Worm (Caenorhabditis elegans) whole organism, L1 larva: ENCODE data around the gene bra-1.

Source experiments
- C04F5.9 ChIP-seq: sonication (generic microtip); optimal IDR thresholded peaks from 2 replicates; lab custom pipeline; 2016; ENCODE audit warnings: missing genetic modification characterization, missing compliant biosample characterization
- C16A3.4 ChIP-seq: fragments of 150-350 bp; optimal IDR thresholded peaks from 2 replicates; lab custom pipeline; 2014; ENCODE audit warnings: missing biosample characterization, missing genetic modification characterization
- Y116A8C.19 ChIP-seq: sonication (generic microtip); optimal IDR thresholded peaks from 2 replicates; lab custom pipeline; 2016; ENCODE audit warnings: missing compliant biosample characterization, missing genetic modification characterization, borderline replicate concordance
- aha-1 ChIP-seq: fragments of 150-350 bp; optimal IDR thresholded peaks from 2 replicates; lab custom pipeline; 2014; ENCODE audit warnings: missing biosample characterization, missing genetic modification characterization
- alr-1 ChIP-seq: fragments of 200-800 bp; sonication (Bioruptor generic); optimal IDR thresholded peaks from 2 replicates; lab custom pipeline; 2018; ENCODE audit warnings: borderline replicate concordance, mild to moderate bottlenecking, missing genetic modification characterization, missing compliant biosample characterization
- aly-2 ChIP-seq: fragments of 150-350 bp; optimal IDR thresholded peaks from 2 replicates; lab custom pipeline; 2014; ENCODE audit warnings: missing biosample characterization, missing genetic modification characterization
- ama-1 ChIP-seq: fragments of 150-350 bp; optimal IDR thresholded peaks from 2 replicates; lab custom pipeline; 2014
- ceh-63 ChIP-seq: fragments of 200-800 bp; sonication (Bioruptor generic); optimal IDR thresholded peaks from 2 replicates; lab custom pipeline; 2018; ENCODE audit warnings: mild to moderate bottlenecking, missing genetic modification characterization, missing compliant biosample characterization
- ceh-8 ChIP-seq: fragments of 200-800 bp; sonication (Bioruptor generic); optimal IDR thresholded peaks from 2 replicates; lab custom pipeline; 2018; ENCODE audit warnings: mild to moderate bottlenecking, missing genetic modification characterization, moderate library complexity, missing compliant biosample characterization
- ceh-88 ChIP-seq: fragments of 200-800 bp; sonication (Bioruptor generic); IDR thresholded peaks from 2 replicates; pipeline ENCODE4 v1.3.6; 2022; ENCODE audit warnings: missing genetic modification characterization, missing compliant biosample characterization
- ceh-90 ChIP-seq: sonication (generic microtip); optimal IDR thresholded peaks from 2 replicates; lab custom pipeline; 2016; ENCODE audit warnings: missing genetic modification characterization, missing compliant biosample characterization
- ces-1 ChIP-seq: fragments of 150-350 bp; optimal IDR thresholded peaks from 2 replicates; lab custom pipeline; 2014; ENCODE audit warnings: missing biosample characterization, missing genetic modification reagents, missing genetic modification characterization
- dsc-1 ChIP-seq: sonication (generic microtip); optimal IDR thresholded peaks from 2 replicates; lab custom pipeline; 2016; ENCODE audit warnings: mild to moderate bottlenecking, missing genetic modification characterization, missing compliant biosample characterization
- efl-1 ChIP-seq, 4 experiments: fragments of 150-350 bp; optimal IDR thresholded peaks in 3 of 4; peaks in 1 of 4; 1 replicate in 1 of 4; 2 replicates in 3 of 4; lab custom pipeline; 2014; ENCODE audit warnings: missing biosample characterization in 2 of 4, missing genetic modification characterization in 2 of 4, missing genetic modification reagents in 2 of 4
- efl-3 ChIP-seq: fragments of 200-800 bp; sonication (Bioruptor generic); optimal IDR thresholded peaks from 2 replicates; lab custom pipeline; 2018; ENCODE audit warnings: mild to moderate bottlenecking, missing genetic modification characterization, missing compliant biosample characterization
- egl-27 ChIP-seq, 2 experiments: fragments of 150-350 bp in 1 of 2; sonication (generic microtip); optimal IDR thresholded peaks; 3 replicates each; lab custom pipeline; 2017 to 2018; ENCODE audit warnings: missing biosample characterization in 2 of 2, missing genetic modification characterization in 2 of 2, missing genetic modification reagents in 2 of 2
- elt-3 ChIP-seq, 6 experiments: fragments of 150-350 bp in 1 of 6; sonication (generic microtip); optimal IDR thresholded peaks; 2 replicates each; lab custom pipeline; 2017 to 2018; ENCODE audit warnings: missing biosample characterization in 6 of 6, missing genetic modification characterization in 6 of 6, inconsistent platforms in 1 of 6
- ets-5 ChIP-seq: fragments of 200-800 bp; sonication (Bioruptor generic); IDR thresholded peaks from 2 replicates; pipeline ENCODE4 v1.3.6; 2022; ENCODE audit warnings: missing genetic modification characterization, missing compliant biosample characterization
- fkh-10 ChIP-seq: sonication (generic microtip); optimal IDR thresholded peaks from 2 replicates; lab custom pipeline; 2017; ENCODE audit warnings: missing biosample characterization, missing genetic modification reagents, missing genetic modification characterization
- fkh-4 ChIP-seq: sonication (generic microtip); optimal IDR thresholded peaks from 2 replicates; lab custom pipeline; 2016; ENCODE audit warnings: missing compliant biosample characterization, missing genetic modification characterization, borderline replicate concordance
- fkh-8 ChIP-seq: sonication (generic microtip); optimal IDR thresholded peaks from 2 replicates; lab custom pipeline; 2016; ENCODE audit warnings: mild to moderate bottlenecking, missing genetic modification characterization, missing compliant biosample characterization
- fos-1 ChIP-seq: fragments of 150-350 bp; optimal IDR thresholded peaks from 2 replicates; lab custom pipeline; 2014; ENCODE audit warnings: missing biosample characterization, missing genetic modification characterization
- grh-1 ChIP-seq: fragments of 200-800 bp; sonication (Bioruptor generic); IDR thresholded peaks from 2 replicates; pipeline ENCODE4 v1.3.6; 2022; ENCODE audit warnings: missing genetic modification reagents, missing genetic modification characterization, missing compliant biosample characterization
- hpl-2 ChIP-seq: fragments of 150-350 bp; optimal IDR thresholded peaks from 2 replicates; lab custom pipeline; 2014; ENCODE audit warnings: missing biosample characterization, missing genetic modification reagents, missing genetic modification characterization
- isw-1 ChIP-seq: fragments of 200-800 bp; sonication (Bioruptor generic); IDR thresholded peaks from 2 replicates; pipeline ENCODE4 v1.3.6; 2022; ENCODE audit warnings: missing genetic modification characterization, missing compliant biosample characterization
- lin-13 ChIP-seq: fragments of 150-350 bp; optimal IDR thresholded peaks from 2 replicates; lab custom pipeline; 2014; ENCODE audit warnings: missing biosample characterization, missing genetic modification reagents, missing genetic modification characterization
- lin-15B ChIP-seq: fragments of 150-350 bp; sonication (generic microtip); optimal IDR thresholded peaks from 3 replicates; lab custom pipeline; 2014; ENCODE audit warnings: missing biosample characterization, missing genetic modification characterization
- lin-39 ChIP-seq: fragments of 150-350 bp; optimal IDR thresholded peaks from 2 replicates; lab custom pipeline; 2014; ENCODE audit warnings: missing biosample characterization, missing genetic modification reagents, missing genetic modification characterization
- lir-3 ChIP-seq: sonication (generic microtip); optimal IDR thresholded peaks from 2 replicates; lab custom pipeline; 2016; ENCODE audit warnings: mild to moderate bottlenecking, missing genetic modification characterization, moderate library complexity, missing compliant biosample characterization; ENCODE audit not compliant: poor library complexity
- lsy-2 ChIP-seq, 2 experiments: fragments of 150-350 bp; optimal IDR thresholded peaks; 2 replicates each; lab custom pipeline; 2014; ENCODE audit warnings: missing biosample characterization in 2 of 2, missing genetic modification characterization in 2 of 2
- mdl-1 ChIP-seq, 2 experiments: fragments of 150-350 bp; optimal IDR thresholded peaks; 2 replicates each; lab custom pipeline; 2014 to 2017; ENCODE audit warnings: missing biosample characterization in 2 of 2, missing genetic modification characterization in 2 of 2, inconsistent platforms in 1 of 2
- nhr-12 ChIP-seq: sonication (generic microtip); optimal IDR thresholded peaks from 2 replicates; lab custom pipeline; 2017; ENCODE audit warnings: missing biosample characterization, missing genetic modification characterization
- nhr-19 ChIP-seq: fragments of 200-800 bp; sonication (Bioruptor generic); conservative IDR thresholded peaks from 2 replicates; pipeline ENCODE4 v1.3.6; 2022; ENCODE audit warnings: missing genetic modification characterization, missing compliant biosample characterization
- nhr-20 ChIP-seq: sonication (generic microtip); optimal IDR thresholded peaks from 2 replicates; lab custom pipeline; 2016; ENCODE audit warnings: mild to moderate bottlenecking, missing genetic modification characterization, missing compliant biosample characterization
- nhr-47 ChIP-seq: sonication (generic microtip); optimal IDR thresholded peaks from 2 replicates; lab custom pipeline; 2016; ENCODE audit warnings: mild to moderate bottlenecking, missing genetic modification characterization, moderate library complexity, missing compliant biosample characterization
- nhr-76 ChIP-seq: sonication (generic microtip); optimal IDR thresholded peaks from 2 replicates; lab custom pipeline; 2017; ENCODE audit warnings: missing biosample characterization, missing genetic modification characterization
- pag-3 ChIP-seq: sonication (generic microtip); optimal IDR thresholded peaks from 2 replicates; lab custom pipeline; 2017; ENCODE audit warnings: missing genetic modification characterization, mild to moderate bottlenecking, missing compliant biosample characterization, antibody characterized with exemption, borderline replicate concordance; ENCODE audit not compliant: insufficient read depth
- pax-3 ChIP-seq: fragments of 200-800 bp; sonication (Bioruptor generic); optimal IDR thresholded peaks from 2 replicates; lab custom pipeline; 2018; ENCODE audit warnings: mild to moderate bottlenecking, missing genetic modification characterization, moderate library complexity, missing compliant biosample characterization
- pqm-1 ChIP-seq: sonication (generic microtip); optimal IDR thresholded peaks from 3 replicates; lab custom pipeline; 2017; ENCODE audit warnings: missing biosample characterization, missing genetic modification characterization
- rnt-1 ChIP-seq: sonication (generic microtip); optimal IDR thresholded peaks from 2 replicates; lab custom pipeline; 2016; ENCODE audit warnings: mild to moderate bottlenecking, missing genetic modification characterization, moderate library complexity, missing compliant biosample characterization
- skn-1 ChIP-seq: fragments of 150-350 bp; optimal IDR thresholded peaks from 2 replicates; lab custom pipeline; 2014; ENCODE audit warnings: missing biosample characterization, missing genetic modification characterization
- snu-23 ChIP-seq: sonication (generic microtip); optimal IDR thresholded peaks from 2 replicates; lab custom pipeline; 2016; ENCODE audit warnings: missing genetic modification characterization, missing compliant biosample characterization
- sox-4 ChIP-seq: sonication (generic microtip); optimal IDR thresholded peaks from 2 replicates; lab custom pipeline; 2016; ENCODE audit warnings: missing genetic modification characterization, missing compliant biosample characterization
- sptf-1 ChIP-seq: fragments of 150-350 bp; optimal IDR thresholded peaks from 2 replicates; lab custom pipeline; 2014; ENCODE audit warnings: missing biosample characterization, missing genetic modification characterization
- sup-37 ChIP-seq: fragments of 200-800 bp; sonication (Bioruptor generic); optimal IDR thresholded peaks from 2 replicates; lab custom pipeline; 2018; ENCODE audit warnings: mild to moderate bottlenecking, missing genetic modification characterization, missing compliant biosample characterization
- tlp-1 ChIP-seq: fragments of 150-350 bp; optimal IDR thresholded peaks from 2 replicates; lab custom pipeline; 2014; ENCODE audit warnings: missing biosample characterization, missing genetic modification characterization
- unc-30 ChIP-seq: sonication (generic microtip); optimal IDR thresholded peaks from 2 replicates; lab custom pipeline; 2017; ENCODE audit warnings: missing biosample characterization, missing genetic modification characterization
- unc-62 ChIP-seq: fragments of 150-350 bp; optimal IDR thresholded peaks from 2 replicates; lab custom pipeline; 2014; ENCODE audit warnings: missing biosample characterization, missing genetic modification reagents, missing genetic modification characterization
- unc-86 ChIP-seq: sonication (generic microtip); optimal IDR thresholded peaks from 2 replicates; lab custom pipeline; 2016; ENCODE audit warnings: missing genetic modification characterization, missing compliant biosample characterization
- vab-15 ChIP-seq: sonication (generic microtip); optimal IDR thresholded peaks from 2 replicates; lab custom pipeline; 2017; ENCODE audit warnings: missing genotype, mild to moderate bottlenecking, missing genetic modification characterization, missing compliant biosample characterization
- xbp-1 ChIP-seq: sonication (generic microtip); optimal IDR thresholded peaks from 2 replicates; lab custom pipeline; 2016; ENCODE audit warnings: missing genetic modification characterization, missing compliant biosample characterization
- zip-4 ChIP-seq: fragments of 200-800 bp; sonication (Bioruptor generic); optimal IDR thresholded peaks from 2 replicates; lab custom pipeline; 2018; ENCODE audit warnings: mild to moderate bottlenecking, missing genetic modification characterization, moderate library complexity, missing compliant biosample characterization

Gene bra-1

DNA sequence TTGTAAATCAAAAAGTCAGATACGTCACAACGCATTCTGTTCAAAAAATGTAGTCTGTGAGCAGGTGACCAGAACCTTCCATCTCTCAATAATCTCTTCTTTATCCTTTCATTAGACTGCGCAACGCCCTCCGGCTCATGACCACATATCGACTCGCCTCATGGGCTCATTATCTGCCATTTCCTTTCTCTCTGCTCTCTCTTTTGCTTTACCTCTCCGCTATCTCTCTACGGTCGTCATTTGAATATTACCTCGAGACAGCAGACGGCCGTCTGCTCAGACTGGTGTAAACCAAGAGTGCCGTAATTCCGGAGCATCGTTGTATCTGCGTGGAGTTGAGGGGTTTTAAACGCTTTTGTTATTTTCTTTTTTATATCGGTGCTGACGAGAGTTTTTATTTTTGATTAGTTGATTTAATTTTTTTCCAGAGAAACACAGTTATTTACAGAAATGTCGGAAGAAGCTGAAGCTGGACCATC is at the start of gene bra-1:
TSS of gene bra-1 (plus strand) at position 429 of the 479 bp plus-strand sequence.
- TF ChIP-seq lin-39 (tag; lab: Kevin White, UChicago) (no peak), pag-3 (tag; lab: Kevin White, UChicago) (no peak), skn-1 (tag; lab: Kevin White, UChicago) (peak; percentile 27), ets-5 (GFP tag; lab: Robert Waterston, UW) (no peak), ceh-8 (GFP tag; lab: Kevin White, UChicago) (peak; percentile 46), mdl-1 (tag; optimal IDR thresholded peaks at IDR 0.05; lab: Kevin White, UChicago) (no peak), unc-86 (peak; percentile 75), zip-4 (GFP tag; lab: Kevin White, UChicago) (no peak), alr-1 (tag; lab: Kevin White, UChicago) (no peak), pqm-1 (tag; lab: Kevin White, UChicago) (no peak), xbp-1 (tag; lab: Kevin White, UChicago) (peak; percentile 59), unc-62 (GFP tag; lab: Kevin White, UChicago) (no peak), aha-1 (no peak), nhr-19 (GFP tag; lab: Robert Waterston, UW) (peak; percentile 12; the same call in 1 of the 2 replicates), nhr-47 (tag; lab: Kevin White, UChicago) (peak; percentile 86), ceh-90 (tag; lab: Kevin White, UChicago) (no peak), nhr-20 (tag; lab: Kevin White, UChicago) (peak; percentile 72), elt-3 (tag; optimal IDR thresholded peaks at IDR 0.05; lab: Kevin White, UChicago) (no peak), lin-15B (peak; percentile 12), lsy-2 (tag; optimal IDR thresholded peaks at IDR 0.05; lab: Kevin White, UChicago) (peak; percentile 47 to 59), sup-37 (GFP tag; lab: Kevin White, UChicago) (no peak), nhr-12 (tag; lab: Kevin White, UChicago) (no peak), fkh-8 (tag; lab: Kevin White, UChicago) (peak; percentile 94), fos-1 (peak; percentile 50), fkh-10 (GFP tag; lab: Kevin White, UChicago) (peak; percentile 31), egl-27 (tag; optimal IDR thresholded peaks at IDR 0.05; lab: Kevin White, UChicago) (no peak), ceh-88 (peak; percentile 9; the same call in 1 of the 2 replicates), sptf-1 (tag; lab: Kevin White, UChicago) (no peak), pax-3 (tag; lab: Kevin White, UChicago) (peak; percentile 72), sox-4 (tag; lab: Kevin White, UChicago) (peak; percentile 68), snu-23 (GFP tag; lab: Kevin White, UChicago) (peak; percentile 69), hpl-2 (no peak), rnt-1 (tag; lab: Kevin White, UChicago) (peak; percentile 12), lin-13 (GFP tag; lab: Kevin White, UChicago) (peak; percentile 20), vab-15 (tag; lab: Kevin White, UChicago) (peak; percentile 18), grh-1 (no peak), aly-2 (tag; lab: Kevin White, UChicago) (no peak), ceh-63 (GFP tag; lab: Kevin White, UChicago) (no peak), efl-1 (optimal IDR thresholded peaks at IDR 0.05; lab: Kevin White, UChicago) (peak; percentile 29 to 32), efl-1 (GFP tag; optimal IDR thresholded peaks at IDR 0.05 in 1 of 2; lab: Kevin White, UChicago) (peak; percentile 16 to 61), dsc-1 (tag; lab: Kevin White, UChicago) (peak; percentile 90), isw-1 (GFP tag; lab: Robert Waterston, UW) (peak; percentile 32), tlp-1 (tag; lab: Kevin White, UChicago) (no peak), ces-1 (GFP tag; lab: Kevin White, UChicago) (no peak), C16A3.4 (tag; lab: Kevin White, UChicago) (peak; percentile 52), fkh-4 (tag; lab: Kevin White, UChicago) (peak; percentile 10), efl-3 (GFP tag; lab: Kevin White, UChicago) (no peak), C04F5.9 (no peak), lir-3 (no peak), unc-30 (tag; lab: Kevin White, UChicago) (no peak), nhr-76 (tag; lab: Kevin White, UChicago) (no peak), ama-1 (lab: Kevin White, UChicago) (no peak), Y116A8C.19 (no peak)
